Fruit fly (Drosophila melanogaster) whole organism, embryonic: ENCODE measurements around the gene wdb.

Experiments used
- BEAF-32 ChIP-seq: fragments of 200-800 bp; sonication (Bioruptor generic); optimal IDR thresholded peaks from 3 replicates; lab custom pipeline; 2017; ENCODE audit warnings: missing biosample characterization, missing genetic modification characterization, mild to moderate bottlenecking, moderate library complexity, missing genetic modification reagents
- CG1024 ChIP-seq: fragments of 200-800 bp; sonication (Bioruptor generic); IDR thresholded peaks from 2 replicates; pipeline ENCODE4 v1.3.6; 2022; ENCODE audit warnings: missing biosample characterization, missing genetic modification characterization
- CG11560 ChIP-seq: fragments of 200-800 bp; sonication (Bioruptor generic); IDR thresholded peaks from 3 replicates; pipeline ENCODE4 v1.3.6; 2022; ENCODE audit warnings: missing biosample characterization, missing genetic modification characterization
- CG12155 ChIP-seq: fragments of 200-800 bp; sonication (Bioruptor generic); optimal IDR thresholded peaks from 3 replicates; lab custom pipeline; 2016; ENCODE audit warnings: missing biosample characterization, missing genetic modification characterization
- CG13624 ChIP-seq: fragments of 200-800 bp; sonication (Bioruptor generic); optimal IDR thresholded peaks from 2 replicates; lab custom pipeline; 2016; ENCODE audit warnings: missing biosample characterization, missing genetic modification characterization
- CG15514 ChIP-seq: fragments of 200-800 bp; sonication (Bioruptor generic); optimal IDR thresholded peaks from 3 replicates; lab custom pipeline; 2017; ENCODE audit warnings: missing biosample characterization, missing genetic modification characterization, mild to moderate bottlenecking, moderate library complexity, missing genetic modification reagents
- CG17186 ChIP-seq: fragments of 200-800 bp; sonication (Bioruptor generic); optimal IDR thresholded peaks from 3 replicates; lab custom pipeline; 2017; ENCODE audit warnings: missing biosample characterization, missing genetic modification reagents, missing genetic modification characterization
- CG2116 ChIP-seq: fragments of 200-800 bp; sonication (Bioruptor generic); optimal IDR thresholded peaks from 3 replicates; lab custom pipeline; 2018; ENCODE audit warnings: missing biosample characterization, mild to moderate bottlenecking, missing genetic modification characterization
- CG32767 ChIP-seq: fragments of 200-800 bp; sonication (Bioruptor generic); IDR thresholded peaks from 2 replicates; pipeline ENCODE4 v1.3.6; 2022; ENCODE audit warnings: missing biosample characterization, missing genetic modification characterization
- CG34422 ChIP-seq: fragments of 200-800 bp; sonication (Bioruptor generic); IDR thresholded peaks from 3 replicates; pipeline ENCODE4 v1.3.6; 2022; ENCODE audit warnings: missing biosample characterization, missing genetic modification characterization
- CG3847 ChIP-seq: fragments of 200-800 bp; sonication (Bioruptor generic); IDR thresholded peaks from 2 replicates; pipeline ENCODE4 v1.3.6; 2022; ENCODE audit warnings: missing biosample characterization, missing genetic modification characterization
- CG4404 ChIP-seq: fragments of 200-800 bp; sonication (Bioruptor generic); IDR thresholded peaks from 2 replicates; pipeline ENCODE4 v1.3.6; 2022; ENCODE audit warnings: missing biosample characterization, missing genetic modification characterization
- CG6791 ChIP-seq: fragments of 200-800 bp; sonication (Bioruptor generic); IDR thresholded peaks from 3 replicates; pipeline ENCODE4 v1.3.6; 2022; ENCODE audit warnings: missing biosample characterization, missing genetic modification characterization; ENCODE audit not compliant: partially characterized antibody
- CG7987 ChIP-seq: fragments of 200-800 bp; sonication (Bioruptor generic); optimal IDR thresholded peaks from 2 replicates; lab custom pipeline; 2018; ENCODE audit warnings: missing biosample characterization, mild to moderate bottlenecking, missing genetic modification characterization, moderate library complexity
- CG9932 ChIP-seq: fragments of 200-800 bp; sonication (Bioruptor generic); IDR thresholded peaks from 2 replicates; pipeline ENCODE4 v1.3.6; 2022; ENCODE audit warnings: missing biosample characterization, missing genetic modification characterization
- CHES-1-like ChIP-seq: fragments of 200-800 bp; sonication (Bioruptor generic); optimal IDR thresholded peaks from 2 replicates; lab custom pipeline; 2016; ENCODE audit warnings: missing biosample characterization, missing genetic modification characterization
- CTCF ChIP-seq: fragments of 200-800 bp; sonication (Bioruptor generic); optimal IDR thresholded peaks from 2 replicates; lab custom pipeline; 2017; ENCODE audit warnings: missing biosample characterization, mild to moderate bottlenecking, missing genetic modification characterization, moderate library complexity
- Deaf1 ChIP-seq: fragments of 200-800 bp; optimal IDR thresholded peaks from 3 replicates; lab custom pipeline; 2019; ENCODE audit warnings: missing biosample characterization, mild to moderate bottlenecking, missing genetic modification characterization, moderate library complexity
- Dip2 ChIP-seq: fragments of 200-800 bp; sonication (Bioruptor generic); IDR thresholded peaks from 2 replicates; pipeline ENCODE4 v1.3.6; 2022; ENCODE audit warnings: missing biosample characterization, missing genetic modification characterization
- Fer1 ChIP-seq: fragments of 200-800 bp; sonication (Bioruptor generic); optimal IDR thresholded peaks from 2 replicates; lab custom pipeline; 2017; ENCODE audit warnings: missing biosample characterization, mild to moderate bottlenecking, missing genetic modification characterization
- HmgD ChIP-seq: fragments of 200-800 bp; sonication (Bioruptor generic); optimal IDR thresholded peaks from 3 replicates; lab custom pipeline; 2016; ENCODE audit warnings: missing biosample characterization, missing genetic modification characterization
- HmgZ ChIP-seq: fragments of 200-800 bp; sonication (Bioruptor generic); optimal IDR thresholded peaks from 2 replicates; lab custom pipeline; 2018; ENCODE audit warnings: missing biosample characterization, mild to moderate bottlenecking, missing genetic modification characterization
- Hr51 ChIP-seq, 2 experiments: fragments of 200-800 bp; sonication (Bioruptor generic); optimal IDR thresholded peaks; 2 replicates in 1 of 2; 3 replicates in 1 of 2; lab custom pipeline; 2016 to 2018; ENCODE audit warnings: missing biosample characterization in 2 of 2, missing genetic modification characterization in 2 of 2, mild to moderate bottlenecking in 1 of 2, moderate library complexity in 1 of 2
- Lhr ChIP-seq: fragments of 200-800 bp; sonication (Bioruptor generic); optimal IDR thresholded peaks from 3 replicates; lab custom pipeline; 2017; ENCODE audit warnings: mild to moderate bottlenecking, missing biosample characterization, missing genetic modification reagents, missing genetic modification characterization
- MESR4 ChIP-seq: fragments of 200-800 bp; sonication (Bioruptor generic); optimal IDR thresholded peaks from 2 replicates; lab custom pipeline; 2018; ENCODE audit warnings: missing biosample characterization, mild to moderate bottlenecking, missing genetic modification characterization, moderate library complexity
- MTF-1 ChIP-seq: fragments of 200-800 bp; sonication (Bioruptor generic); optimal IDR thresholded peaks from 2 replicates; lab custom pipeline; 2018; ENCODE audit warnings: missing biosample characterization, mild to moderate bottlenecking, missing genetic modification characterization, borderline replicate concordance
- NC2β ChIP-seq: fragments of 200-800 bp; sonication (Bioruptor generic); optimal IDR thresholded peaks from 2 replicates; lab custom pipeline; 2016; ENCODE audit warnings: missing biosample characterization, missing genetic modification characterization
- Neu2 ChIP-seq: fragments of 200-800 bp; sonication (Bioruptor generic); optimal IDR thresholded peaks from 3 replicates; lab custom pipeline; 2016; ENCODE audit warnings: missing biosample characterization, missing genetic modification characterization, borderline replicate concordance
- Sin3A ChIP-seq: fragments of >200 bp; optimal IDR thresholded peaks from 2 replicates; lab custom pipeline; 2018
- Sry-δ ChIP-seq: fragments of 200-800 bp; sonication (Bioruptor generic); optimal IDR thresholded peaks from 2 replicates; lab custom pipeline; 2016; ENCODE audit warnings: missing biosample characterization, missing genetic modification characterization
- bbx ChIP-seq: fragments of 200-800 bp; sonication (Bioruptor generic); IDR thresholded peaks from 2 replicates; pipeline ENCODE4 v1.3.6; 2022; ENCODE audit warnings: missing biosample characterization, missing genetic modification characterization; ENCODE audit not compliant: partially characterized antibody
- cato ChIP-seq: fragments of 200-800 bp; sonication (Bioruptor generic); optimal IDR thresholded peaks from 2 replicates; lab custom pipeline; 2016; ENCODE audit warnings: missing biosample characterization, missing genetic modification characterization, borderline replicate concordance
- chm ChIP-seq: fragments of 200-800 bp; sonication (Bioruptor generic); IDR thresholded peaks from 2 replicates; pipeline ENCODE4 v1.3.6; 2022; ENCODE audit warnings: missing biosample characterization, missing genetic modification characterization
- chn ChIP-seq: fragments of 200-800 bp; sonication (Bioruptor generic); optimal IDR thresholded peaks from 2 replicates; lab custom pipeline; 2016; ENCODE audit warnings: missing biosample characterization, missing genetic modification characterization
- ci ChIP-seq: fragments of 200-800 bp; sonication (Bioruptor generic); IDR thresholded peaks from 3 replicates; pipeline ENCODE4 v1.3.6; 2022; ENCODE audit warnings: missing biosample characterization, missing genetic modification characterization
- da ChIP-seq: fragments of 200-800 bp; sonication (Bioruptor generic); optimal IDR thresholded peaks from 2 replicates; lab custom pipeline; 2016; ENCODE audit warnings: missing biosample characterization, missing genetic modification characterization
- dpn ChIP-seq, 2 experiments: fragments of 200-800 bp; sonication (Bioruptor generic); optimal IDR thresholded peaks; 3 replicates each; lab custom pipeline; 2016; ENCODE audit warnings: missing biosample characterization in 2 of 2, missing genetic modification characterization in 2 of 2
- fu2 ChIP-seq: fragments of 200-800 bp; sonication (Bioruptor generic); optimal IDR thresholded peaks from 2 replicates; lab custom pipeline; 2016; ENCODE audit warnings: missing biosample characterization, missing genetic modification characterization
- gro ChIP-seq: fragments of 200-800 bp; sonication (Bioruptor generic); optimal IDR thresholded peaks from 2 replicates; lab custom pipeline; 2016; ENCODE audit warnings: missing biosample characterization, missing genetic modification characterization
- nmo ChIP-seq: fragments of 200-800 bp; sonication (Bioruptor generic); optimal IDR thresholded peaks from 2 replicates; lab custom pipeline; 2018; ENCODE audit warnings: missing biosample characterization, mild to moderate bottlenecking, missing genetic modification characterization, moderate library complexity
- nom ChIP-seq: fragments of 200-800 bp; sonication (Bioruptor generic); optimal IDR thresholded peaks from 2 replicates; lab custom pipeline; 2017; ENCODE audit warnings: missing biosample characterization, missing genetic modification characterization, mild to moderate bottlenecking, moderate library complexity, missing genetic modification reagents
- p53 ChIP-seq: fragments of 200-800 bp; sonication (Bioruptor generic); optimal IDR thresholded peaks from 2 replicates; lab custom pipeline; 2016; ENCODE audit warnings: missing biosample characterization, missing genetic modification characterization
- pita ChIP-seq: fragments of 200-800 bp; sonication (Bioruptor generic); optimal IDR thresholded peaks from 2 replicates; lab custom pipeline; 2017; ENCODE audit warnings: missing biosample characterization, mild to moderate bottlenecking, missing genetic modification characterization
- ro ChIP-seq: fragments of 200-800 bp; sonication (Bioruptor generic); IDR thresholded peaks from 2 replicates; pipeline ENCODE4 v1.3.6; 2022; ENCODE audit warnings: missing biosample characterization, missing genetic modification characterization
- salm ChIP-seq: fragments of 200-800 bp; sonication (Bioruptor generic); optimal IDR thresholded peaks from 2 replicates; lab custom pipeline; 2018; ENCODE audit warnings: missing biosample characterization, mild to moderate bottlenecking, missing genetic modification characterization
- trh ChIP-seq: fragments of 200-800 bp; sonication (Bioruptor generic); optimal IDR thresholded peaks from 2 replicates; lab custom pipeline; 2016; ENCODE audit warnings: missing biosample characterization, missing genetic modification characterization
- tx ChIP-seq: fragments of 200-800 bp; sonication (Bioruptor generic); optimal IDR thresholded peaks from 2 replicates; lab custom pipeline; 2016; ENCODE audit warnings: missing biosample characterization, missing genetic modification characterization
- z ChIP-seq: fragments of 200-800 bp; sonication (Bioruptor generic); IDR thresholded peaks from 3 replicates; pipeline ENCODE4 v1.3.6; 2022; ENCODE audit warnings: missing biosample characterization, missing genetic modification characterization
- zen ChIP-seq: fragments of 200-800 bp; sonication (Bioruptor generic); optimal IDR thresholded peaks from 3 replicates; lab custom pipeline; 2018; ENCODE audit warnings: missing biosample characterization, mild to moderate bottlenecking, missing genetic modification characterization, moderate library complexity
- zen2 ChIP-seq: fragments of 200-800 bp; sonication (Bioruptor generic); IDR thresholded peaks from 3 replicates; pipeline ENCODE4 v1.3.6; 2022; ENCODE audit warnings: missing biosample characterization, missing genetic modification characterization; ENCODE audit not compliant: partially characterized antibody

wdb gene

dm6 chr3R:27558660-27559319 lies 23.3 kb downstream of the wdb start, which contains the start of gene Klp98A (continued):
- TF ChIP-seq BEAF-32 (GFP tag; lab: Kevin White, UChicago) = peak; percentile 49
- TF ChIP-seq CG6791 (GFP tag; lab: Robert Waterston, UW) = no peak
- TF ChIP-seq salm (tag; lab: Kevin White, UChicago) = no peak
- TF ChIP-seq Hr51 (GFP tag; optimal IDR thresholded peaks at IDR 0.05; lab: Kevin White, UChicago) = no peak
- TF ChIP-seq nmo (GFP tag; lab: Kevin White, UChicago) = peak; percentile 47
- peak; percentile 31; the same call in 1 of the 2 replicates for TF ChIP-seq bbx (GFP tag; lab: Robert Waterston, UW)
- peak; percentile 68 for TF ChIP-seq CG15514 (GFP tag; lab: Kevin White, UChicago)
- TF ChIP-seq tx (GFP tag; lab: Kevin White, UChicago) = no peak
- TF ChIP-seq zen2 (GFP tag; lab: Robert Waterston, UW) = no peak
- TF ChIP-seq da = no peak
- peak; percentile 55 for TF ChIP-seq HmgD (GFP tag; lab: Kevin White, UChicago)
- TF ChIP-seq CG3847 = peak; percentile 37; the same call in 1 of the 2 replicates
- peak; percentile 68 for TF ChIP-seq HmgZ (tag; lab: Kevin White, UChicago)
- TF ChIP-seq Deaf1 (tag; lab: Kevin White, UChicago) = peak; percentile 82
- peak; percentile 41 for TF ChIP-seq MTF-1
- peak; percentile 41 for TF ChIP-seq CG17186 (GFP tag; lab: Kevin White, UChicago)
- no peak for TF ChIP-seq CG1024
- TF ChIP-seq CG2116 (GFP tag; lab: Kevin White, UChicago) = peak; percentile 39
- TF ChIP-seq Sin3A (lab: Kevin White, UChicago) = peak; percentile 5
- no peak for TF ChIP-seq chn (GFP tag; lab: Kevin White, UChicago)
- TF ChIP-seq CHES-1-like (GFP tag; lab: Kevin White, UChicago) = peak; percentile 64
- TF ChIP-seq Lhr (GFP tag; lab: Kevin White, UChicago) = peak; percentile 82
- no peak for TF ChIP-seq CG11560
- peak; percentile 84 for TF ChIP-seq pita (GFP tag; lab: Kevin White, UChicago)
- peak; percentile 70 for TF ChIP-seq CG13624 (GFP tag; lab: Kevin White, UChicago)
- peak; percentile 52 for TF ChIP-seq Sry-δ (GFP tag; lab: Kevin White, UChicago)
- TF ChIP-seq Neu2 (GFP tag; lab: Kevin White, UChicago) = no peak
- TF ChIP-seq CG34422 (GFP tag; lab: Robert Waterston, UW) = peak; percentile 8; the same call in 1 of the 3 replicates
- TF ChIP-seq zen (tag; lab: Kevin White, UChicago) = peak; percentile 54
- peak; percentile 6; the same call in 1 of the 2 replicates for TF ChIP-seq CG9932 (GFP tag; lab: Robert Waterston, UW)
- peak; percentile 41 for TF ChIP-seq CG7987 (GFP tag; lab: Kevin White, UChicago)
- no peak; the same call in 2 of the 3 replicates for TF ChIP-seq z (GFP tag; lab: Robert Waterston, UW)
- TF ChIP-seq trh (GFP tag; lab: Kevin White, UChicago) = no peak
- peak; percentile 10 for TF ChIP-seq p53 (GFP tag; lab: Kevin White, UChicago)
- peak; percentile 37 for TF ChIP-seq Fer1 (GFP tag; lab: Kevin White, UChicago)
- no peak for TF ChIP-seq ro (GFP tag; lab: Robert Waterston, UW)
- TF ChIP-seq nom = peak; percentile 36
- TF ChIP-seq NC2β = peak; percentile 30
- peak; percentile 32; the same call in 1 of the 3 replicates for TF ChIP-seq ci
- TF ChIP-seq CTCF = peak; percentile 69
- TF ChIP-seq Dip2 (GFP tag; lab: Robert Waterston, UW) = no peak
- TF ChIP-seq CG32767 (GFP tag; lab: Robert Waterston, UW) = peak; percentile 39; the same call in 1 of the 2 replicates
- no peak for TF ChIP-seq cato (GFP tag; lab: Kevin White, UChicago)
- no peak for TF ChIP-seq fu2 (GFP tag; lab: Kevin White, UChicago)
- peak; percentile 50 for TF ChIP-seq gro
- TF ChIP-seq CG12155 (GFP tag; lab: Kevin White, UChicago) = peak; percentile 17
- no peak for TF ChIP-seq CG4404 (GFP tag; lab: Robert Waterston, UW)
- TF ChIP-seq dpn (GFP tag; optimal IDR thresholded peaks at IDR 0.05; lab: Kevin White, UChicago) = peak in 1 of 2 experiments; percentile 44
- peak; percentile 65 for TF ChIP-seq MESR4 (GFP tag; lab: Kevin White, UChicago)
- peak; percentile 55; the same call in 1 of the 2 replicates for TF ChIP-seq chm (GFP tag; lab: Robert Waterston, UW)
